Worm (Caenorhabditis elegans) whole organism, L4/young adult: ENCODE results near the gene enu-3.6.

Experiments used
- W03F9.2 ChIP-seq: fragments of 150-350 bp; optimal IDR thresholded peaks from 2 replicates; lab custom pipeline; 2014; ENCODE audit warnings: missing biosample characterization, missing genetic modification characterization
- dao-5 ChIP-seq: sonication (generic microtip); optimal IDR thresholded peaks from 2 replicates; lab custom pipeline; 2016; ENCODE audit warnings: missing genotype, missing genetic modification characterization, moderate library complexity, missing compliant biosample characterization
- him-1 ChIP-seq: sonication (generic microtip); optimal IDR thresholded peaks from 2 replicates; lab custom pipeline; 2016; ENCODE audit warnings: missing genotype, missing genetic modification reagents, missing genetic modification characterization, missing compliant biosample characterization

Gene enu-3.6

DNA sequence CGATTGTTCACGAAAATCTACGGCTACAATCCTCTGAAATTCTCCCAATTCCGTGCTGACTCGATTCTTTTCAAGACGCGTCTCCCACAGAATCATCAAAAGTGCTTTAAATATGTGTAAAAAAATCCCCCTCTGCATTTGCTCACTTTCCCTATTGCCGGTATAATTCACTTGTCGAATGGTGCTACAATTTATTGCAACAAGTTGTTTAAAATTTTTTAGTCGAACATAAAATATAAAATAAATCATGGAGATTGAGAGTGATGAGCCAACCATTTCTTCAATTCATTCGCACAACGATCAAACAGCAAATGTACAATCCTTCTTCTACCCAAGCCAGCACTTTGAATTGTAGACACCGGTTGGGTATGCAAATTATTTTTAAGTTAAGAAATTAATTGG, 3.8 kb upstream of the enu-3.6 start:
- TF ChIP-seq him-1 (tag; lab: Kevin White, UChicago) = no peak
- peak; percentile 41 for TF ChIP-seq dao-5 (tag; lab: Kevin White, UChicago)
- TF ChIP-seq W03F9.2 (tag; lab: Kevin White, UChicago) = no peak

DNA sequence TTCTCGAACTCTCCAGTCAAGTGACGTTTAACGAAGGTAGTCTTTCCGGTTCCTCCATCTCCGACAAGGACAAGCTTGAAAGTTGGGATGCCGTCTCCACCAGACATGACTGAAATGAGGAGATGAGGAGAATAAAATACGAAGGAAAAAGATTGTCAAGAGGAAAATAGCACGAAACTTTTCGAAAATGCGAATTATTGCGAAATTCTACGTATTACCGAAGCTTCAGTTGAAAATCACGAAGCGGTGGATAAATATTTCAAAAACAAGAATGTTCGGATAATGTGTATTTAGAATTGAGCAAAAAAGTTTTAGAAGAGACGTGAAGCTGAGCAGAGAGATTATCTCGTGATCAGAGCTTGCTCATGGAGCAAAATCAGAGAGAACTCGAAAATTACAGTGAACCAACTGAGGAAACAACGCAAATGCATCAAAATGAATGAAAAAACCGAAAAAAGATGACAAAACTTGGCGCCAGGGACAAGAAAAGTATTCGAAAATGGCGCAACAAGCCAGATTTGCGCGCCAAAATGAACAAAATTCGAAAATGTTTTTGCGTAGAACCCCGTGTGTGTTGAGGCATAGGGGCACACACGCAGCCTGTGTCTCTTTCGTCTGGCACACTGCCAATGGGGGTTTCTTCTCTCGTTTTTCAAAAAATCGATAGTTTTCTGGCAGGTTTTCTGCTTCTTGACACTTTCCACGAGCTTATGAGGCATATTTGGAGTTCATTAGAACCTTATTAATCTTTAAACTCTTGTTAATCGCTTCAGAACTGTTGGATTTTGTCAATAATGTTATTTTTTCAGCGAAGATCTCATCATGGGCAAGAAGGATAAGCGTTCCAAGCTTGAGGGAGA, 2.4 kb upstream of the enu-3.6 start, which contains the start of the genes ran-1 and dkc-1:
TSS of gene ran-1 (minus strand) at position 109 of the 860 bp plus-strand sequence.
TSS of gene dkc-1 (plus strand) at position 810 of the 860 bp plus-strand sequence.
- TF ChIP-seq him-1 (tag; lab: Kevin White, UChicago) (no peak), W03F9.2 (tag; lab: Kevin White, UChicago) (peak; percentile 87)

DNA sequence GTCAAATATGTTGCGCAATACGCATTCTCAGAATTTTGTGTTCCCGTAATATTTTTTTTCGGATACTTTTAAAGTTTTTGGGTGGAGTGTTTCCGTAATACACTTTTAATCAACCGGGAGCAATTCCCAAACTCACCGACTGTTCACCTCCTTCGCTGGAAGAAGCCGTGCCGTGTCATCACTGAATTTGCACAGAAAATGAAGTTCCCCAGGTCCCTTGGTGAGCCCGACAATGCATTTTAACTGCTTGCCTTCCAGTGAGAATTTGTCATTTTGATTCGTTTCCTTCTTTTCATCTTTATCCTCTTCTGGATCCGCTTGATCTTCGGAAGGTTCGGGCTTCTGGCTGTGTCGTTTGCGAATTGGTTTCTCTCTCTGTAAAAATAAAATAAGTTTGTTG, 4.1 kb downstream of the enu-3.6 start:
- TF ChIP-seq W03F9.2 (tag; lab: Kevin White, UChicago) (no peak), dao-5 (tag; lab: Kevin White, UChicago) (no peak), him-1 (tag; lab: Kevin White, UChicago) (no peak)

DNA sequence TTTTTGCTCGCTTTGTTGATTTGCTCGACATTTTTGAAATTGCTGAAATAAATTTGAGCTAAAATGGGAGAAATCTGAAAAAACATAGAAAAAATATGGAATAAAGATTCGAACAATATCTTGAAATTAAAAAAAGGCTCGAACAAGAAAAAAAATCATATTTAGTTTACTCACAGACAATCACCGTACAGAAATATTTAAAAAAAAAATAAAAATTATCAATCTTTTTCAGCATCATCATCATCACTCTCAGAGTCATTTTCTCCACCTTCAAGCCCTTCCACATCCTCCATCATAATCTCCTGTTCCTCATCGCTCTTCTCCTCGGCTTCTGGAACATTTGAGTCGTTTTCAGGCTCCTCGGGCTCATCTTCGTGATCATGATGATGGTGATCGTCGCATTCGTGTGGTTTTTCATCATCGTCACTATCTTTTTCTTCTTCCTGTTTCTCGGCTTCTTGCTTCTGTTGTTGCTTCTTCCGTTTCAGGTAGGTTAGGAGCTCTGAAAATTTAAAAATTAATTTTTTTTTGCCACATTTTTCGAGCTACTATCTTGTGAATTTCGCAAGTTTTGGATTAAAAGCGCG, 5.3 kb downstream of the enu-3.6 start, which contains the start of gene hpl-2:
TSS of gene hpl-2 (minus strand) at position 51 of the 587 bp plus-strand sequence.
- TF ChIP-seq W03F9.2 (tag; lab: Kevin White, UChicago) (no peak), him-1 (tag; lab: Kevin White, UChicago) (no peak), dao-5 (tag; lab: Kevin White, UChicago) (no peak)

DNA sequence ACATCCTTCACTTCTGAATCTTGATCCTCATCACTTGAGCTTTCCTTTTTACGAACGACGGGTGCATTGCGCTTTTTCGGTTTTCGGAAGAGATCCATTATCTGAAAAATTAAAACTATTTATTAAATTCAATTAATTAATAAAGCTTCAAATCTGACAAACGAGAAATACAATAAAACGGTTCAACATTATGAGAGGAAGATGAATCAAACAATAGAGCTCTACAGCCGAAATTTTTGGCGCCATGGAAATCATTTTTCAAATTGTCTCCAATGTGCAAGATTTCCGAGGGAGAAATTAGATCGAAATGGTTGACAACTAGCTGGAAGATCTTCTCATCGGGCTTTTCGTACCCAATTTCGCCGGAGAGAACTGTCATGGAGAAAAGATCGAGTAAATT, 7.3 kb downstream of the enu-3.6 start, which contains the start of gene rnf-113:
TSS of gene rnf-113 (minus strand) at position 101 of the 400 bp plus-strand sequence.
- no peak for TF ChIP-seq W03F9.2 (tag; lab: Kevin White, UChicago)
- TF ChIP-seq dao-5 (tag; lab: Kevin White, UChicago) = no peak
- no peak for TF ChIP-seq him-1 (tag; lab: Kevin White, UChicago)

DNA sequence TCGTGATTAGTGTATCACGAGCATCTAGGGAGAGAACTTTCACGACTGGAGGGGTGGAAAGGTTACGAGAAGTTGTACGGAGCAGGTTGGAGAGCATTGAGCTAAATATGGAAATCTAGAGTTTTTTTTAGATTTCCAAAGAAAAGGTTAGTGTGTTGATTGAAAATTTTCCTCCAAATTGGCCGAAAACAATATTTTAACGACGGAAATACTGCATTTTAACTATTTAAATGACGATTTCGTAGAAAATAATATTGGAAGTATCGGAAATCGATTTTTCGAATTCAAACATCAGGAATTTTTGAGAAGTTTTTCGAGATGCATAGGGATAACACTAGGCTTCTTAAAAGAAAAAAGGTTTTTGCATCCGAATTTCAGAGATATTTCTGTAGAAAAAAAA, 8.2 kb downstream of the enu-3.6 start, which contains the start of gene K01G5.10:
TSS of gene K01G5.10 (minus strand) at position 101 of the 400 bp plus-strand sequence.
- TF ChIP-seq W03F9.2 (tag; lab: Kevin White, UChicago) (no peak), him-1 (tag; lab: Kevin White, UChicago) (no peak), dao-5 (tag; lab: Kevin White, UChicago) (no peak)

DNA sequence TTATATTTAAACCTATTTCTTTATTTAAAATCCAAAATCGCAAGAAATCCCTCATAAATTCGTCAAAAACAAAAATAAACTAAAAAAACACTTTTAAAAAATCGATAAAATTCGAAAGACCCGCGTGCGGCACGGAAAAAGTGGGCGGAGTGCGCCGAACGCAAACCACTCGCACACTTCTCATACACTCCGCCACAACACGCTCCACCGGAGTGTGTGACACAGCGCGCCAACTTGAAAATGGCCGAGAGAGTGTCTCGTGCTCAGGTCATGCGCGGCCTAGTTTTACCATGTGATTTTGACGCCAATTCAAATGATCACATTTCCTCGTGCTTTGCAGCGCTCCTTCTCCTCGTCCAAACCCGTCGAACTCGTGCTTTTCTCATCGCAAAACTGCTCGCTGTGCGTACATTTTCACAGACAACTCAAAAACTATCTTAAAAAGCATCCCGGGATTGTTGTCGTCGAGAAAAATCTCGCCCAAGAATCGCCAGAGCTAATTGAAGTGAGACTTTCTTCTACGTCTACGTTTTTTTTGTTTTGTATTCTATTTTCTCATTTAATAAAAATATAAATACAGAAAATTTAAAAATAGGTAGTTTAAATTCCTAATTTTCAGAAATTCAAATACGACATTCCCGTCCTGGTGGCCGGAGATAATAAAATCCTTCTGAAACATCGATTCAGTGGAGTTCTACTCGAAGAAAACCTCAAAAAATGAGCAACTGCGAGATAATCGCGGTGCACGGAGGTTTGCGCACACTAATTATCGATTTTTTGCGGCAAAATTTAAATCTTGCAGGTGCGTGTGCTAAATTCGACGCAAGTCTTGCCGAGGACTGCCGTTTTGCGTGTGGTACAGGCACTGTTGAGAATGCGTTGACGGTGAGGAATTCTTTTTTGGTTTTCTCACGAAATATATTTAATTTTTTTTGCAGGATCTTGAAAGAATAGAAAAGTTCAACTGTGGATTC, 9.1 kb downstream of the enu-3.6 start, which contains the start of gene tasp-1:
TSS of gene tasp-1 (plus strand) at position 258 of the 974 bp plus-strand sequence.
- TF ChIP-seq dao-5 (tag; lab: Kevin White, UChicago) (peak; percentile 89), him-1 (tag; lab: Kevin White, UChicago) (peak; percentile 99), W03F9.2 (tag; lab: Kevin White, UChicago) (peak; percentile 99)

DNA sequence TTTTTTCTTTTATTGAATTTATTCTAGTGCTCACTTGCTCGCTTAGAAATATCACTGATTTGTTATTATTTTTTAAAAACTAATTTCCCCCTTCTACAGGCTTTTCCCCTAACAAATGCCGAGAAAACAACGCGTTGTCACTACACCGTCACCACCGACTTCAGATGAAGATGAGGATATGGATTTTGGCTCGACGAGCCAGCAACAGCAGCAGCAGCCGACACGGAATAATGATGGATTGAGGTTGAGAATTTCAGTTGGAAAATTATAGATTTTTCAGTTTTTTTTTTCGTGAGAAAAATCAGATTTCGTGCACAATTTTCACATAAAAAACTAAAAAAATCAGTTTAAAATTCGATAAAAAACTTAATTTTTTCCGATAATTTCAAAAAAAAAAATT, 12.8 kb downstream of the enu-3.6 start, which contains the start of gene dpy-28:
TSS of gene dpy-28 (plus strand) at position 100 of the 400 bp plus-strand sequence.
- no peak for TF ChIP-seq dao-5 (tag; lab: Kevin White, UChicago)
- no peak for TF ChIP-seq W03F9.2 (tag; lab: Kevin White, UChicago)

DNA sequence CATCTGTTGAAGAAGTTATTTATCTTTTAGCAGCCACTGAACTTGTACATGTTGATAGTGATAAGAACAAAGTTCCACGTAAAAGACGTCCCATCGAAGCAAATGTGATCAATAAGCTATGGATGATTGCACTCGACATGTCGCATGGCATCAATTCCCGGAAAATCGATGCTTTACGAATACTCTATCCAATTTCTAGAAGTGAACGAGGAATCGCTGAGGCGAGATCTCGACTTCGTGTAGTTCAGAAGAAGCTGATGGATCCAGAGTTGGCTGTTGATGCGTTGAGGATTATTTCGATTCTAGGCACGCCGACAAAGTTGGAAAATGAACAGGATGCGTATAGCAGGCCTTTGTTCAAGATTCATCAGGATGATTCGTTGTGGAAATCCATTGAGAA, 19.5 kb downstream of the enu-3.6 start:
- TF ChIP-seq him-1 (tag; lab: Kevin White, UChicago) = no peak
- no peak for TF ChIP-seq dao-5 (tag; lab: Kevin White, UChicago)
- TF ChIP-seq W03F9.2 (tag; lab: Kevin White, UChicago) = no peak

DNA sequence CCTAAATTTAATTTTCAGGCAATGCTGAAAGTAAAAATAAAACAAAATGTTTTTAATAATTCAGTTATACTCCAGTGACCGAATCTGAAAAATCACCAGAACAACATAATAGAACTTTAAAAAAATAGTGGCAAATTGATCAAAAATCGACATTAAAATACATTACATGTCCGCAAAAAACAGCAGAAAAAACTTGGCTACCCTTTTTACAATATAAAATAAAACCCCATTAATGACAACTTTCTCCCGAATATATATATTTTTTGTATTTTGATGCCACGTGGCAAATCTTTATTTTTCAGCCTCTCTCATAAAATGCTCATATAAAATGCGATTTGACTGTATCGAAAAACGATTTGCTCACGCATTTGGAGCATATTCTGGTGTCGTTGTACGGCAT, 31.3 kb downstream of the enu-3.6 start, which contains the start of gene ptr-19:
TSS of gene ptr-19 (plus strand) at position 301 of the 400 bp plus-strand sequence.
- TF ChIP-seq him-1 (tag; lab: Kevin White, UChicago) (no peak), dao-5 (tag; lab: Kevin White, UChicago) (no peak), W03F9.2 (tag; lab: Kevin White, UChicago) (no peak)

DNA sequence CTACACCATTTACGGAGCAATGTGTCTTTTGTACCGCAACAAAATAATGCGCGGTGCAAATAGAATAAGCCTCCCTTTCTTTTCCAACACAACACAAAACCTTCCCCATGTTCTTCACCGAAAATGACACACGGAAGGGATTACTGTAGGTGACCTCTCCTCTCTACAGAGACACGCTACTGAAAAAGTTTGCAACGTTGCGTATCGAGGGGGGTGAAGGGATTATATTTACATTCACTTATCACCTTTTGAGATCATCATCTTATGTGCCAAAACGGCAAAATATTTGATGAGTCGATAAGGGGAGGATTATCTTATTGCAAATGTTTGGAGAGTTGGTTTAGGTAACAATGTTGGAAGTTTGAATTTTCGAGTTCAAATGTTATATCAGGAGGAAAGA, 32.8 kb downstream of the enu-3.6 start:
- TF ChIP-seq W03F9.2 (tag; lab: Kevin White, UChicago) (no peak), him-1 (tag; lab: Kevin White, UChicago) (no peak), dao-5 (tag; lab: Kevin White, UChicago) (no peak)

DNA sequence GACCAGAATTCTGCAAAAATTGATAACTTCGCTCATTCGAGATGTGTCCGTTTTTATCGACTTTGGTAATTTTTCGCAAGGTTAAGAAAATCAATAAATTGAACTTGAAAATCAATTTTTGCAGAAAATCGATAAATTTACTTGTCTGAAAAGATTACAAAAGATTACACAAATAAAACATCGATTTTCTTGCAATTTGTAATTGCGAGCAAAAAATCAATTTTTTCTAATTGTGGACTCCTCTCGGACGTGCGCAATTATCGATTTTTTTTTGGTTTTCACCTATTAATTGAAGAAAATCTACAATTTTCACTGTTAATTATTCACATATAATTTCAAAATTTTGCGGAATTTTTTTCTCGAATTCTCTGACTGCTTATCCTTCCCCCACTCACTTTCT, 41.0 kb downstream of the enu-3.6 start:
- no peak for TF ChIP-seq W03F9.2 (tag; lab: Kevin White, UChicago)
- TF ChIP-seq him-1 (tag; lab: Kevin White, UChicago) = no peak
- no peak for TF ChIP-seq dao-5 (tag; lab: Kevin White, UChicago)
